In genomic region chrV:5548051-5548450, ce11 we compare ENCODE assay signal across 3 worm cellular contexts.
TF ChIP-seq lines count a peak whose summit lies in the region.

Gene ugt-48 (minus strand): TSS chrV:5548062.

TF ChIP-seq in whole organism, L2 larva, 48 proteins besides CTCF, POLR2A, EP300 and RAD21:
- TF ChIP-seq fos-1 (tag; optimal IDR thresholded peaks at IDR 0.05; lab: Kevin White, UChicago) (peak; percentile 51), aly-2 (tag; optimal IDR thresholded peaks at IDR 0.05; lab: Kevin White, UChicago) (no peak), nhr-11 (tag; optimal IDR thresholded peaks at IDR 0.05; lab: Kevin White, UChicago) (no peak), lin-11 (tag; optimal IDR thresholded peaks at IDR 0.05; lab: Kevin White, UChicago) (no peak), skn-1 (tag; optimal IDR thresholded peaks at IDR 0.05; lab: Kevin White, UChicago) (peak; percentile 72)

TF ChIP-seq in whole organism, L3 larva, 47 proteins besides CTCF, POLR2A, EP300 and RAD21:
- peak; percentile 33 for TF ChIP-seq elt-2 (tag; optimal IDR thresholded peaks at IDR 0.05; lab: Kevin White, UChicago)
- no peak for TF ChIP-seq R02D3.7 (tag; optimal IDR thresholded peaks at IDR 0.05; lab: Kevin White, UChicago)
- TF ChIP-seq pqm-1 (tag; optimal IDR thresholded peaks at IDR 0.05; lab: Kevin White, UChicago), result peak; percentile 21

TF ChIP-seq in whole organism, L4 larva, 104 proteins besides CTCF, POLR2A, EP300 and RAD21:
- TF ChIP-seq F49E8.2 (tag; optimal IDR thresholded peaks at IDR 0.05; lab: Kevin White, UChicago; ENCODE audit: borderline replicate concordance) (no peak), nhr-28 (tag; optimal IDR thresholded peaks at IDR 0.05; lab: Kevin White, UChicago) (peak; percentile 24), snpc-1.2 (GFP tag; IDR thresholded peaks at IDR 0.05; lab: Robert Waterston, UW) (no peak), mes-2 (tag; optimal IDR thresholded peaks at IDR 0.05; lab: Kevin White, UChicago; ENCODE audit: poor library complexity, severe bottlenecking) (no peak), php-3 (GFP tag; IDR thresholded peaks at IDR 0.05; lab: Robert Waterston, UW) (no peak), daf-8 (GFP tag; IDR thresholded peaks at IDR 0.05; lab: Robert Waterston, UW) (no peak), aly-2 (tag; optimal IDR thresholded peaks at IDR 0.05; lab: Kevin White, UChicago) (no peak), nhr-77 (tag; optimal IDR thresholded peaks at IDR 0.05; lab: Kevin White, UChicago) (no peak), pqm-1 (tag; optimal IDR thresholded peaks at IDR 0.05; lab: Kevin White, UChicago) (peak; percentile 40)

Comparison
In these comparisons a context has a peak if more than half of its experiments do, and no peak if none do; other contexts are left out.
1. Of the 23 proteins assayed by ChIP-seq in both whole organism, L4 larva and whole organism, L2 larva: peak only in whole organism, L4 larva: none; only in whole organism, L2 larva: fos-1 and skn-1; in both: none; in neither: 21.